Fruit fly (Drosophila melanogaster) whole organism, prepupa: ENCODE data around the gene PGAP1.

Experiments used
- CG11902 ChIP-seq: fragments of 200-800 bp; sonication (Bioruptor generic); optimal IDR thresholded peaks from 3 replicates; lab custom pipeline; 2016; ENCODE audit warnings: missing biosample characterization, missing genetic modification characterization
- CG15336 ChIP-seq: fragments of 200-800 bp; sonication (Bioruptor generic); IDR thresholded peaks from 2 replicates; pipeline ENCODE4 v1.3.6; 2022; ENCODE audit warnings: missing biosample characterization, missing genetic modification characterization
- CG1621 ChIP-seq: fragments of 200-800 bp; sonication (Bioruptor generic); optimal IDR thresholded peaks from 3 replicates; lab custom pipeline; 2018; ENCODE audit warnings: missing biosample characterization, mild to moderate bottlenecking, missing genetic modification characterization
- CG31627 ChIP-seq: fragments of 200-800 bp; sonication (Bioruptor generic); optimal IDR thresholded peaks from 3 replicates; lab custom pipeline; 2016; ENCODE audit warnings: missing biosample characterization, missing genetic modification characterization
- CG32006 ChIP-seq: fragments of 200-800 bp; sonication (Bioruptor generic); optimal IDR thresholded peaks from 3 replicates; lab custom pipeline; 2017; ENCODE audit warnings: missing biosample characterization, mild to moderate bottlenecking, missing genetic modification characterization
- CG34406 ChIP-seq: fragments of 200-800 bp; sonication (Bioruptor generic); optimal IDR thresholded peaks from 3 replicates; lab custom pipeline; 2016; ENCODE audit warnings: missing biosample characterization, missing genetic modification characterization
- CG4318 ChIP-seq: fragments of 200-800 bp; sonication (Bioruptor generic); optimal IDR thresholded peaks from 3 replicates; lab custom pipeline; 2017; ENCODE audit warnings: missing biosample characterization, mild to moderate bottlenecking, missing genetic modification characterization
- CG6276 ChIP-seq: fragments of 200-800 bp; sonication (Bioruptor generic); optimal IDR thresholded peaks from 2 replicates; lab custom pipeline; 2017; ENCODE audit warnings: missing biosample characterization, mild to moderate bottlenecking, missing genetic modification characterization
- CG6808 ChIP-seq: fragments of 200-800 bp; sonication (Bioruptor generic); optimal IDR thresholded peaks from 3 replicates; lab custom pipeline; 2017; ENCODE audit warnings: missing biosample characterization, missing genetic modification characterization, mild to moderate bottlenecking, moderate library complexity, missing genetic modification reagents
- CG6854 ChIP-seq: fragments of 200-800 bp; sonication (Bioruptor generic); optimal IDR thresholded peaks from 2 replicates; lab custom pipeline; 2017; ENCODE audit warnings: missing biosample characterization, mild to moderate bottlenecking, missing genetic modification characterization
- CG8632 ChIP-seq: fragments of 200-800 bp; sonication (Bioruptor generic); optimal IDR thresholded peaks from 3 replicates; lab custom pipeline; 2016; ENCODE audit warnings: missing biosample characterization, missing genetic modification characterization
- Ets21C ChIP-seq: fragments of 200-800 bp; sonication (Bioruptor generic); optimal IDR thresholded peaks from 3 replicates; lab custom pipeline; 2016; ENCODE audit warnings: missing biosample characterization, missing genetic modification characterization
- Gug ChIP-seq: fragments of 200-800 bp; sonication (Bioruptor generic); IDR thresholded peaks from 2 replicates; pipeline ENCODE4 v1.3.6; 2022; ENCODE audit warnings: missing biosample characterization, missing genetic modification characterization
- Sox15 ChIP-seq: fragments of 200-800 bp; sonication (Bioruptor generic); optimal IDR thresholded peaks from 3 replicates; lab custom pipeline; 2016; ENCODE audit warnings: missing biosample characterization, missing genetic modification characterization
- achi ChIP-seq: fragments of 200-800 bp; sonication (Bioruptor generic); optimal IDR thresholded peaks from 3 replicates; lab custom pipeline; 2016; ENCODE audit warnings: missing biosample characterization, missing genetic modification characterization
- acj6 ChIP-seq: fragments of 200-800 bp; sonication (Bioruptor generic); optimal IDR thresholded peaks from 3 replicates; lab custom pipeline; 2016; ENCODE audit warnings: missing biosample characterization, missing genetic modification characterization
- dsx ChIP-seq: fragments of 200-800 bp; optimal IDR thresholded peaks from 3 replicates; lab custom pipeline; 2019; ENCODE audit warnings: missing biosample characterization, mild to moderate bottlenecking, missing genetic modification characterization, moderate library complexity; ENCODE audit not compliant: poor library complexity, severe bottlenecking
- eg ChIP-seq: fragments of 200-800 bp; sonication (Bioruptor generic); IDR thresholded peaks from 3 replicates; pipeline ENCODE4 v1.3.6; 2022; ENCODE audit warnings: missing biosample characterization, missing genetic modification characterization
- fd85E ChIP-seq: fragments of 200-800 bp; sonication (Bioruptor generic); optimal IDR thresholded peaks from 3 replicates; lab custom pipeline; 2016; ENCODE audit warnings: missing biosample characterization, missing genetic modification characterization
- fkh ChIP-seq: fragments of 200-800 bp; sonication (Bioruptor generic); optimal IDR thresholded peaks from 3 replicates; lab custom pipeline; 2017; ENCODE audit warnings: missing biosample characterization, mild to moderate bottlenecking, missing genetic modification characterization, moderate library complexity
- lz ChIP-seq: fragments of 200-800 bp; sonication (Bioruptor generic); optimal IDR thresholded peaks from 3 replicates; lab custom pipeline; 2016; ENCODE audit warnings: missing biosample characterization, missing genetic modification characterization
- svp ChIP-seq: fragments of 200-800 bp; sonication (Bioruptor generic); peaks from one replicate; lab custom pipeline; 2016; ENCODE audit warnings: missing biosample characterization, missing genetic modification characterization
- vri ChIP-seq: fragments of 200-800 bp; sonication (Bioruptor generic); optimal IDR thresholded peaks from 3 replicates; lab custom pipeline; 2016; ENCODE audit warnings: missing biosample characterization, mild to moderate bottlenecking, missing genetic modification characterization

PGAP1 gene

dm6 chrX:5637543-5637942 is 51.7 kb downstream of the PGAP1 start:
- no peak for TF ChIP-seq CG6808 (GFP tag; lab: Kevin White, UChicago)
- no peak for TF ChIP-seq CG4318 (GFP tag; lab: Kevin White, UChicago)
- no peak for TF ChIP-seq svp (GFP tag; lab: Kevin White, UChicago)
- TF ChIP-seq CG32006, result no peak
- no peak for TF ChIP-seq eg (GFP tag; lab: Robert Waterston, UW)
- no peak for TF ChIP-seq CG6276 (GFP tag; lab: Kevin White, UChicago)
- TF ChIP-seq achi (GFP tag; lab: Kevin White, UChicago), result no peak
- TF ChIP-seq Sox15 (GFP tag; lab: Kevin White, UChicago), result no peak
- no peak for TF ChIP-seq CG6854 (GFP tag; lab: Kevin White, UChicago)
- TF ChIP-seq fd85E (GFP tag; lab: Kevin White, UChicago), result no peak
- no peak for TF ChIP-seq acj6
- no peak for TF ChIP-seq dsx (GFP tag; lab: Kevin White, UChicago)
- TF ChIP-seq CG15336, result no peak
- TF ChIP-seq Ets21C, result no peak
- no peak for TF ChIP-seq CG31627
- TF ChIP-seq lz, result no peak
- no peak for TF ChIP-seq fkh (GFP tag; lab: Kevin White, UChicago)
- TF ChIP-seq CG8632 (GFP tag; lab: Kevin White, UChicago), result no peak

- no peak for TF ChIP-seq CG1621 (tag; lab: Kevin White, UChicago)
- no peak for TF ChIP-seq Gug (GFP tag; lab: Robert Waterston, UW)
- TF ChIP-seq eg (GFP tag; lab: Robert Waterston, UW), result no peak
- no peak for TF ChIP-seq achi (GFP tag; lab: Kevin White, UChicago)
- no peak for TF ChIP-seq vri (GFP tag; lab: Kevin White, UChicago)
- no peak for TF ChIP-seq CG11902
- TF ChIP-seq CG34406 (GFP tag; lab: Kevin White, UChicago), result no peak
- TF ChIP-seq, all 60 proteins: peak for 0
These were observed 52.7 kb downstream of the PGAP1 start for dm6 chrX:5636529-5637099.
